Worm (Caenorhabditis elegans) whole organism, L3 larva: ENCODE results near the gene srh-80.

Experiments
- R02D3.7 ChIP-seq: fragments of 150-350 bp; optimal IDR thresholded peaks from 2 replicates; lab custom pipeline; 2014; ENCODE audit warnings: missing biosample characterization, missing genetic modification characterization
- ZK546.5 ChIP-seq: sonication (generic microtip); optimal IDR thresholded peaks from 2 replicates; lab custom pipeline; 2017; ENCODE audit warnings: missing biosample characterization, missing genetic modification characterization
- aly-2 ChIP-seq: fragments of 150-350 bp; optimal IDR thresholded peaks from 2 replicates; lab custom pipeline; 2014; ENCODE audit warnings: missing biosample characterization, missing genetic modification characterization
- ceh-82 ChIP-seq: fragments of 150-350 bp; optimal IDR thresholded peaks from 2 replicates; lab custom pipeline; 2014; ENCODE audit warnings: missing biosample characterization, missing genetic modification characterization
- ceh-9 ChIP-seq: sonication (generic microtip); optimal IDR thresholded peaks from 2 replicates; lab custom pipeline; 2018; ENCODE audit warnings: missing biosample characterization, missing genetic modification characterization
- daf-12 ChIP-seq: fragments of 150-350 bp; optimal IDR thresholded peaks from 2 replicates; lab custom pipeline; 2014; ENCODE audit warnings: missing biosample characterization, missing genetic modification reagents, missing genetic modification characterization
- elt-1 ChIP-seq: fragments of 150-350 bp; optimal IDR thresholded peaks from 2 replicates; lab custom pipeline; 2014; ENCODE audit warnings: missing biosample characterization, missing genetic modification characterization
- elt-3 ChIP-seq, 3 experiments: fragments of 150-350 bp in 1 of 3; sonication (generic microtip) in 2 of 3; optimal IDR thresholded peaks; 2 replicates in 2 of 3; 4 replicates in 1 of 3; lab custom pipeline; 2014 to 2017; ENCODE audit warnings: missing biosample characterization in 3 of 3, missing genetic modification characterization in 3 of 3
- eor-1 ChIP-seq, 2 experiments: fragments of 150-350 bp; optimal IDR thresholded peaks; 2 replicates each; lab custom pipeline; 2014 to 2018; ENCODE audit warnings: missing biosample characterization in 2 of 2, missing genetic modification characterization in 2 of 2
- fkh-10 ChIP-seq: sonication (generic microtip); optimal IDR thresholded peaks from 2 replicates; lab custom pipeline; 2017; ENCODE audit warnings: missing biosample characterization, missing genetic modification reagents, missing genetic modification characterization
- fkh-2 ChIP-seq: fragments of 150-350 bp; optimal IDR thresholded peaks from 2 replicates; lab custom pipeline; 2014; ENCODE audit warnings: missing biosample characterization, missing genetic modification reagents, missing genetic modification characterization
- fos-1 ChIP-seq: fragments of 150-350 bp; optimal IDR thresholded peaks from 2 replicates; lab custom pipeline; 2014; ENCODE audit warnings: missing biosample characterization, missing genetic modification characterization
- hmg-11 ChIP-seq: sonication (generic microtip); optimal IDR thresholded peaks from 2 replicates; lab custom pipeline; 2016; ENCODE audit warnings: missing genetic modification characterization, missing compliant biosample characterization
- lin-15B ChIP-seq: fragments of 150-350 bp; optimal IDR thresholded peaks from 2 replicates; lab custom pipeline; 2014; ENCODE audit warnings: missing biosample characterization, missing genetic modification characterization
- lin-39 ChIP-seq: fragments of 150-350 bp; optimal IDR thresholded peaks from 2 replicates; lab custom pipeline; 2018; ENCODE audit warnings: missing biosample characterization, missing genetic modification reagents, missing genetic modification characterization
- mdl-1 ChIP-seq: fragments of 150-350 bp; optimal IDR thresholded peaks from 2 replicates; lab custom pipeline; 2014; ENCODE audit warnings: missing biosample characterization, missing genetic modification characterization
- nfya-1 ChIP-seq: sonication (generic microtip); optimal IDR thresholded peaks from 2 replicates; lab custom pipeline; 2017; ENCODE audit warnings: missing genetic modification characterization, mild to moderate bottlenecking, missing compliant biosample characterization, antibody characterized with exemption, moderate library complexity; ENCODE audit not compliant: insufficient read depth
- nhr-11 ChIP-seq: fragments of 150-350 bp; optimal IDR thresholded peaks from 2 replicates; lab custom pipeline; 2014; ENCODE audit warnings: missing biosample characterization, missing genetic modification characterization
- nhr-12 ChIP-seq: fragments of 150-350 bp; optimal IDR thresholded peaks from 2 replicates; lab custom pipeline; 2014; ENCODE audit warnings: missing biosample characterization, missing genetic modification characterization
- nhr-237 ChIP-seq: fragments of 150-350 bp; optimal IDR thresholded peaks from 2 replicates; lab custom pipeline; 2014; ENCODE audit warnings: missing biosample characterization, missing genetic modification characterization
- nhr-25 ChIP-seq: sonication (generic microtip); optimal IDR thresholded peaks from 2 replicates; lab custom pipeline; 2017; ENCODE audit warnings: missing biosample characterization, missing genetic modification characterization
- nhr-28 ChIP-seq: fragments of 150-350 bp; optimal IDR thresholded peaks from 2 replicates; lab custom pipeline; 2014; ENCODE audit warnings: missing biosample characterization, missing genetic modification characterization
- nhr-43 ChIP-seq: sonication (generic microtip); optimal IDR thresholded peaks from 2 replicates; lab custom pipeline; 2016; ENCODE audit warnings: mild to moderate bottlenecking, missing genetic modification characterization, missing compliant biosample characterization; ENCODE audit not compliant: poor library complexity, severe bottlenecking
- nhr-67 ChIP-seq: fragments of 150-350 bp; optimal IDR thresholded peaks from 2 replicates; lab custom pipeline; 2014; ENCODE audit warnings: missing biosample characterization, missing genetic modification characterization
- nhr-76 ChIP-seq: fragments of 150-350 bp; sonication (generic microtip); optimal IDR thresholded peaks from 5 replicates; lab custom pipeline; 2014; ENCODE audit warnings: missing biosample characterization, missing genetic modification characterization
- nhr-77 ChIP-seq: fragments of 150-350 bp; optimal IDR thresholded peaks from 2 replicates; lab custom pipeline; 2014; ENCODE audit warnings: missing biosample characterization, missing genetic modification characterization
- pha-4 ChIP-seq: fragments of 150-350 bp; optimal IDR thresholded peaks from 2 replicates; lab custom pipeline; 2014; ENCODE audit warnings: missing biosample characterization, missing genetic modification reagents, missing genetic modification characterization
- pqm-1 ChIP-seq: fragments of 150-350 bp; optimal IDR thresholded peaks from 2 replicates; lab custom pipeline; 2017; ENCODE audit warnings: missing biosample characterization, missing genetic modification characterization, inconsistent platforms
- sea-2 ChIP-seq: fragments of 150-350 bp; sonication (generic microtip); optimal IDR thresholded peaks from 4 replicates; lab custom pipeline; 2014; ENCODE audit warnings: missing biosample characterization, missing genetic modification reagents, missing genetic modification characterization
- skn-1 ChIP-seq: fragments of 150-350 bp; optimal IDR thresholded peaks from 2 replicates; lab custom pipeline; 2014; ENCODE audit warnings: missing biosample characterization, missing genetic modification characterization
- unc-39 ChIP-seq: sonication (generic microtip); optimal IDR thresholded peaks from 4 replicates; lab custom pipeline; 2017; ENCODE audit warnings: missing biosample characterization, missing genetic modification characterization
- unc-62 ChIP-seq: fragments of 150-350 bp; sonication (generic microtip); optimal IDR thresholded peaks from 4 replicates; lab custom pipeline; 2014; ENCODE audit warnings: missing biosample characterization, missing genetic modification reagents, missing genetic modification characterization
- ztf-11 ChIP-seq: fragments of 150-350 bp; optimal IDR thresholded peaks from 2 replicates; lab custom pipeline; 2014; ENCODE audit warnings: missing biosample characterization, missing genetic modification characterization

The srh-80 gene

ce11 chrV:246097-246496 lies 26.4 kb downstream of the srh-80 start, which contains the start of gene kin-34:
Gene kin-34 (minus strand): TSS chrV:246197.
- TF ChIP-seq lin-15B (no peak), mdl-1 (tag; lab: Kevin White, UChicago) (no peak), fos-1 (tag; lab: Kevin White, UChicago) (no peak), ceh-9 (tag; lab: Kevin White, UChicago) (no peak)
- TF ChIP-seq, all 47 proteins: peak for 0

- TF ChIP-seq nfya-1 (tag; lab: Kevin White, UChicago), result peak; percentile 81
- no peak for TF ChIP-seq unc-39
Measured at ce11 chrV:247576-247975, 27.8 kb downstream of the srh-80 start.

- TF ChIP-seq nhr-237 (tag; lab: Kevin White, UChicago) (no peak), nfya-1 (tag; lab: Kevin White, UChicago) (no peak), nhr-25 (tag; lab: Kevin White, UChicago) (no peak), elt-1 (tag; lab: Kevin White, UChicago) (no peak), ceh-82 (tag; lab: Kevin White, UChicago) (no peak)
- TF ChIP-seq, all 47 proteins: peak for 0
Measured at ce11 chrV:248636-249035, 28.9 kb downstream of the srh-80 start.

- no peak for TF ChIP-seq R02D3.7
- TF ChIP-seq lin-39 (tag; lab: Kevin White, UChicago), result no peak
- no peak for TF ChIP-seq elt-1 (tag; lab: Kevin White, UChicago)
Measured at ce11 chrV:251652-252051, 31.9 kb downstream of the srh-80 start, which contains the start of gene oac-39. Gene oac-39 (minus strand): TSS chrV:251752.

ce11 chrV:254591-254990 lies 34.9 kb downstream of the srh-80 start, which contains the start of gene str-121:
Gene str-121 (minus strand): TSS chrV:254691.
- TF ChIP-seq eor-1 (tag; optimal IDR thresholded peaks at IDR 0.05; lab: Kevin White, UChicago) (no peak), pqm-1 (tag; lab: Kevin White, UChicago) (no peak), R02D3.7 (no peak), elt-3 (tag; optimal IDR thresholded peaks at IDR 0.05; lab: Kevin White, UChicago) (no peak), nhr-77 (no peak), ztf-11 (no peak), nhr-28 (tag; lab: Kevin White, UChicago) (no peak), aly-2 (no peak), nhr-12 (tag; lab: Kevin White, UChicago) (no peak), nhr-76 (no peak)

- TF ChIP-seq nfya-1 (tag; lab: Kevin White, UChicago), result no peak
- no peak for TF ChIP-seq ztf-11
- no peak for TF ChIP-seq unc-62 (GFP tag; lab: Kevin White, UChicago)
- no peak for TF ChIP-seq nhr-43
- TF ChIP-seq hmg-11, result no peak
- TF ChIP-seq nhr-12 (tag; lab: Kevin White, UChicago), result no peak
- no peak for TF ChIP-seq lin-15B
- no peak for TF ChIP-seq fkh-10 (GFP tag; lab: Kevin White, UChicago)
- TF ChIP-seq ceh-9 (tag; lab: Kevin White, UChicago), result no peak
- TF ChIP-seq nhr-237 (tag; lab: Kevin White, UChicago), result no peak
- no peak for TF ChIP-seq daf-12 (tag; lab: Kevin White, UChicago)
- no peak for TF ChIP-seq fkh-2 (tag; lab: Kevin White, UChicago)
- TF ChIP-seq nhr-67 (tag; lab: Kevin White, UChicago), result no peak
- no peak for TF ChIP-seq eor-1 (tag; optimal IDR thresholded peaks at IDR 0.05; lab: Kevin White, UChicago)
- TF ChIP-seq, all 47 proteins: peak for 0
Measured at ce11 chrV:258730-259129, 39.0 kb downstream of the srh-80 start, which contains the start of gene nhr-204. Gene nhr-204 (minus strand): TSS chrV:258830.

ce11 chrV:260334-260733 lies 40.6 kb downstream of the srh-80 start:
- TF ChIP-seq nhr-76 (no peak), hmg-11 (peak; percentile 4), ZK546.5 (tag; lab: Kevin White, UChicago) (no peak), sea-2 (GFP tag; lab: Kevin White, UChicago) (no peak), nhr-11 (no peak), nhr-12 (tag; lab: Kevin White, UChicago) (no peak), R02D3.7 (no peak), skn-1 (tag; lab: Kevin White, UChicago) (no peak), pha-4 (tag; lab: Kevin White, UChicago) (peak; percentile 53), unc-39 (no peak), unc-62 (GFP tag; lab: Kevin White, UChicago) (no peak)
